Worm (Caenorhabditis elegans) whole organism, L2 larva: ENCODE data around the gene srz-99.

Experiments
- aly-2 ChIP-seq: fragments of 150-350 bp; optimal IDR thresholded peaks from 2 replicates; lab custom pipeline; 2014; ENCODE audit warnings: missing biosample characterization, missing genetic modification characterization
- skn-1 ChIP-seq: sonication (generic microtip); optimal IDR thresholded peaks from 2 replicates; lab custom pipeline; 2017; ENCODE audit warnings: missing biosample characterization, missing genetic modification characterization
- zag-1 ChIP-seq: fragments of 150-350 bp; optimal IDR thresholded peaks from 2 replicates; lab custom pipeline; 2014; ENCODE audit warnings: missing biosample characterization, missing genetic modification characterization
- ztf-4 ChIP-seq: fragments of 150-350 bp; optimal IDR thresholded peaks from 2 replicates; lab custom pipeline; 2014; ENCODE audit warnings: missing biosample characterization, missing genetic modification characterization

DNA sequence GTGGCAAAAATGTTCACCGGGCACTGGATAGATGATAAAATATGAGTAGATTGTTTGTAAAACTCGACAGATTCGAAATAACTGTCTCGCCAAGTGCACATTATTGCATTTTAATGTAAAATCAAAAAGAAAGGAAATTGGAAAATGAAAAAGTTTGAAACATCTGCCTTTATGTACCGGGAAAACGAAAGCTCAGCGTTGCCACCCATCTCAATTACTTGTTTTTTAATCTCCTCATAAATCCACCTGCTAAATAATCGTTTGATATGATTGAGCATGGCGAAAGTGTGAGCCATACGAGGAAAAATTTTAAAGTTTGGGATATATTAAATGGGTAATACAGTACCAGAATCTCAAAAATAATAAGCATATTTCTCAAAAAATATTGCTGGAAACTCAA lies 13.5 kb upstream of the srz-99 start, which contains the start of gene srh-137:
- TF ChIP-seq skn-1 (tag; lab: Kevin White, UChicago) (no peak), ztf-4 (tag; lab: Kevin White, UChicago) (no peak), aly-2 (no peak), zag-1 (no peak)
